Worm (Caenorhabditis elegans) whole organism, late embryonic: ENCODE measurements around the gene C10E2.5.

Experiments used
- ama-1 ChIP-seq: fragments of 150-350 bp; optimal IDR thresholded peaks from 2 replicates; lab custom pipeline; 2014
- fkh-6 ChIP-seq: sonication (generic microtip); optimal IDR thresholded peaks from 2 replicates; lab custom pipeline; 2016; ENCODE audit warnings: missing genetic modification characterization, missing compliant biosample characterization
- nhr-11 ChIP-seq: fragments of 150-350 bp; optimal IDR thresholded peaks from 2 replicates; lab custom pipeline; 2014; ENCODE audit warnings: missing biosample characterization, missing genetic modification characterization
- pqm-1 ChIP-seq: sonication (generic microtip); optimal IDR thresholded peaks from 2 replicates; lab custom pipeline; 2016; ENCODE audit warnings: missing genetic modification characterization, missing compliant biosample characterization

DNA sequence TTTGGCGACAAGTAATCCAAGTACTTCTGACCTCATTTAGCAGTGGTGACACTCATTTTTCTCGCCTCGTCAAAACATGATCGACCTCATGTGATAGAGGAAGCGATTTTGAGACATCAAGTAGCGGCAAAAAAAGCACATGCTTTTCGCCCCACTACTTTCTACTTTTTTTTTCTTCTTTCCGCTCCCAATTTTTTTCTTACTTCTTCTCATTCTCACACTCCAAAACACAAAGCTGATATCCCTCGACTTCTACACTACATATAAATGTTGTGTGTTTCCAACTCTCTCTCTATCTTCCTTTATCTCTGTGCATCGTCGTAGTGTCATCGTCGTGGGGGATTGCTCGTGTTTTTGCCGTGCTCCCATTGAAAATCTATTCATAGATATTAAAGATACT is 22.1 kb downstream of the C10E2.5 start:
- TF ChIP-seq nhr-11 (tag; lab: Kevin White, UChicago) (no peak), ama-1 (lab: Kevin White, UChicago) (no peak), pqm-1 (no peak), fkh-6 (tag; lab: Kevin White, UChicago) (no peak)
